Fruit fly (Drosophila melanogaster): ENCODE data around the gene Oatp30B.

Gene Oatp30B

dm6 chr2L:9562713-9563112, 41.7 kb downstream of the Oatp30B start:
- TF ChIP-seq rgr (GFP tag; optimal IDR thresholded peaks at IDR 0.05) (no peak), CG9705 (GFP tag; optimal IDR thresholded peaks at IDR 0.05) (no peak), usp (GFP tag; optimal IDR thresholded peaks at IDR 0.05) (no peak), Dif (GFP tag; optimal IDR thresholded peaks at IDR 0.05; ENCODE audit: partially characterized antibody) (no peak), CrebA (GFP tag; optimal IDR thresholded peaks at IDR 0.05; ENCODE audit: borderline replicate concordance) (no peak), OdsH (GFP tag; optimal IDR thresholded peaks at IDR 0.05) (no peak), sage (GFP tag; optimal IDR thresholded peaks at IDR 0.05) (no peak), lola (GFP tag; optimal IDR thresholded peaks at IDR 0.05) (no peak), pan (optimal IDR thresholded peaks at IDR 0.05) (no peak), dl (GFP tag; optimal IDR thresholded peaks at IDR 0.05; ENCODE audit: insufficient read depth in 1 of 2, partially characterized antibody in 2 of 2) (no peak), sv (GFP tag; optimal IDR thresholded peaks at IDR 0.05) (no peak), tai (GFP tag; optimal IDR thresholded peaks at IDR 0.05) (no peak), fru (GFP tag; optimal IDR thresholded peaks at IDR 0.05) (no peak), woc (GFP tag; optimal IDR thresholded peaks at IDR 0.05) (no peak), GATAd (GFP tag; optimal IDR thresholded peaks at IDR 0.05) (no peak), brk (GFP tag; optimal IDR thresholded peaks at IDR 0.05) (no peak)

dm6 chr2L:9564527-9564926, 43.5 kb downstream of the Oatp30B start:
- TF ChIP-seq h (GFP tag; optimal IDR thresholded peaks at IDR 0.05) (peak; percentile 40), foxo (GFP tag; optimal IDR thresholded peaks at IDR 0.05) (peak in 1 of 2 experiments; percentile 43), sv (GFP tag; optimal IDR thresholded peaks at IDR 0.05) (peak; percentile 8), psq (GFP tag; optimal IDR thresholded peaks at IDR 0.05) (peak; percentile 1), br (GFP tag; optimal IDR thresholded peaks at IDR 0.05) (no peak), ey (GFP tag; optimal IDR thresholded peaks at IDR 0.05) (peak; percentile 19), HLH106 (tag; optimal IDR thresholded peaks at IDR 0.05) (peak; percentile 48), rgr (GFP tag; optimal IDR thresholded peaks at IDR 0.05) (peak; percentile 31), Hr83 (GFP tag; optimal IDR thresholded peaks at IDR 0.05; ENCODE audit: poor library complexity, severe bottlenecking) (no peak)

dm6 chr2L:9565387-9565786, 44.4 kb downstream of the Oatp30B start, which contains the start of gene CG46468:
TSS of gene CG46468 (minus strand) at chr2L:9565438.
- TF ChIP-seq h (GFP tag; optimal IDR thresholded peaks at IDR 0.05) (no peak), pan (optimal IDR thresholded peaks at IDR 0.05) (no peak), Vsx2 (GFP tag; optimal IDR thresholded peaks at IDR 0.05; ENCODE audit: partially characterized antibody) (no peak), OdsH (GFP tag; optimal IDR thresholded peaks at IDR 0.05) (no peak), CrebA (GFP tag; optimal IDR thresholded peaks at IDR 0.05; ENCODE audit: borderline replicate concordance) (no peak), Jra (GFP tag; optimal IDR thresholded peaks at IDR 0.05) (no peak), foxo (GFP tag; optimal IDR thresholded peaks at IDR 0.05) (no peak), sage (GFP tag; optimal IDR thresholded peaks at IDR 0.05) (no peak), tai (GFP tag; optimal IDR thresholded peaks at IDR 0.05) (no peak), Hr83 (GFP tag; optimal IDR thresholded peaks at IDR 0.05; ENCODE audit: poor library complexity, severe bottlenecking) (no peak), brk (GFP tag; optimal IDR thresholded peaks at IDR 0.05) (no peak), psq (GFP tag; optimal IDR thresholded peaks at IDR 0.05) (no peak), Mio (GFP tag; optimal IDR thresholded peaks at IDR 0.05) (no peak), CG9705 (GFP tag; optimal IDR thresholded peaks at IDR 0.05) (no peak), Rel (GFP tag; optimal IDR thresholded peaks at IDR 0.05) (no peak), Rel (tag; optimal IDR thresholded peaks at IDR 0.05) (no peak), ey (GFP tag; optimal IDR thresholded peaks at IDR 0.05) (no peak), sv (GFP tag; optimal IDR thresholded peaks at IDR 0.05) (no peak), dsf (GFP tag; optimal IDR thresholded peaks at IDR 0.05; ENCODE audit: borderline replicate concordance) (no peak), Hr78 (GFP tag; optimal IDR thresholded peaks at IDR 0.05) (no peak)

dm6 chr2L:9566656-9567055, 45.6 kb downstream of the Oatp30B start, which contains the start of gene jp:
TSS of gene jp (minus strand) at chr2L:9566750.
- no peak for TF ChIP-seq Dif (GFP tag; optimal IDR thresholded peaks at IDR 0.05; ENCODE audit: partially characterized antibody)
- TF ChIP-seq pan (optimal IDR thresholded peaks at IDR 0.05): no peak
- no peak for TF ChIP-seq sage (GFP tag; optimal IDR thresholded peaks at IDR 0.05)
- TF ChIP-seq rgr (GFP tag; optimal IDR thresholded peaks at IDR 0.05): no peak
- no peak for TF ChIP-seq CrebA (GFP tag; optimal IDR thresholded peaks at IDR 0.05; ENCODE audit: borderline replicate concordance)
- no peak for TF ChIP-seq h (GFP tag; optimal IDR thresholded peaks at IDR 0.05)
- TF ChIP-seq HLH106 (tag; optimal IDR thresholded peaks at IDR 0.05): no peak

dm6 chr2L:9567398-9567856, 46.4 kb downstream of the Oatp30B start:
- TF ChIP-seq sv (GFP tag; optimal IDR thresholded peaks at IDR 0.05) (peak; percentile 90), OdsH (GFP tag; optimal IDR thresholded peaks at IDR 0.05) (peak; percentile 90), Myc (optimal IDR thresholded peaks at IDR 0.05) (peak; percentile 12), Hnf4 (GFP tag; optimal IDR thresholded peaks at IDR 0.05) (peak; percentile 73), Hr78 (GFP tag; optimal IDR thresholded peaks at IDR 0.05) (no peak), jim (GFP tag; optimal IDR thresholded peaks at IDR 0.05) (no peak), Dfd (GFP tag; optimal IDR thresholded peaks at IDR 0.05) (no peak), br (GFP tag; optimal IDR thresholded peaks at IDR 0.05) (peak; percentile 89), dsf (GFP tag; optimal IDR thresholded peaks at IDR 0.05; ENCODE audit: borderline replicate concordance) (peak; percentile 26), h (GFP tag; optimal IDR thresholded peaks at IDR 0.05) (peak; percentile 92), CG9705 (GFP tag; optimal IDR thresholded peaks at IDR 0.05) (peak; percentile 92), N (GFP tag; optimal IDR thresholded peaks at IDR 0.05) (no peak), brk (GFP tag; optimal IDR thresholded peaks at IDR 0.05) (peak; percentile 89), usp (GFP tag; optimal IDR thresholded peaks at IDR 0.05) (no peak), Jra (GFP tag; optimal IDR thresholded peaks at IDR 0.05) (peak; percentile 30), Sp1 (GFP tag; optimal IDR thresholded peaks at IDR 0.05) (peak; percentile 92), Abd-B (GFP tag; optimal IDR thresholded peaks at IDR 0.05) (no peak), dmrt93B (GFP tag; optimal IDR thresholded peaks at IDR 0.05) (peak; percentile 91), lola (GFP tag; optimal IDR thresholded peaks at IDR 0.05) (no peak), GATAd (GFP tag; optimal IDR thresholded peaks at IDR 0.05) (no peak), fru (GFP tag; optimal IDR thresholded peaks at IDR 0.05) (peak; percentile 81), rgr (GFP tag; optimal IDR thresholded peaks at IDR 0.05) (peak; percentile 97), Dif (GFP tag; optimal IDR thresholded peaks at IDR 0.05; ENCODE audit: partially characterized antibody) (no peak), tai (GFP tag; optimal IDR thresholded peaks at IDR 0.05) (peak; percentile 14)
